Fruit fly (Drosophila melanogaster) whole organism, embryonic: Measurements from ENCODE around the gene CG2961.
A peak's percentile ranks its signal among the peaks of the same experiment; 100 is the strongest.

Experiments
- ATbp ChIP-seq: fragments of 200-800 bp; sonication (Bioruptor generic); optimal IDR thresholded peaks from 2 replicates; lab custom pipeline; 2017; ENCODE audit warnings: missing biosample characterization, mild to moderate bottlenecking, missing genetic modification characterization, missing genetic modification reagents
- Blimp-1 ChIP-seq: fragments of 200-800 bp; sonication (Bioruptor generic); optimal IDR thresholded peaks from 3 replicates; lab custom pipeline; 2018; ENCODE audit warnings: missing biosample characterization, missing genetic modification characterization, mild to moderate bottlenecking, moderate library complexity, missing genetic modification reagents
- CG12769 ChIP-seq: fragments of 200-800 bp; sonication (Bioruptor generic); optimal IDR thresholded peaks from 2 replicates; lab custom pipeline; 2019; ENCODE audit warnings: missing biosample characterization, mild to moderate bottlenecking, missing genetic modification characterization, moderate library complexity
- CG12942 ChIP-seq: fragments of 200-800 bp; sonication (Bioruptor generic); optimal IDR thresholded peaks from 3 replicates; lab custom pipeline; 2016; ENCODE audit warnings: missing biosample characterization, missing genetic modification characterization
- CG13624 ChIP-seq: fragments of 200-800 bp; sonication (Bioruptor generic); optimal IDR thresholded peaks from 2 replicates; lab custom pipeline; 2016; ENCODE audit warnings: missing biosample characterization, missing genetic modification characterization
- CG15269 ChIP-seq: fragments of 200-800 bp; sonication (Bioruptor generic); optimal IDR thresholded peaks from 2 replicates; lab custom pipeline; 2018; ENCODE audit warnings: missing biosample characterization, mild to moderate bottlenecking, missing genetic modification characterization, moderate library complexity
- CG15601 ChIP-seq: fragments of 200-800 bp; sonication (Bioruptor generic); optimal IDR thresholded peaks from 3 replicates; lab custom pipeline; 2019; ENCODE audit warnings: missing biosample characterization, mild to moderate bottlenecking, missing genetic modification characterization, moderate library complexity
- CG1603 ChIP-seq: fragments of 200-800 bp; sonication (Bioruptor generic); optimal IDR thresholded peaks from 2 replicates; lab custom pipeline; 2019; ENCODE audit warnings: missing biosample characterization, mild to moderate bottlenecking, missing genetic modification characterization, moderate library complexity
- CG30403 ChIP-seq: fragments of 200-800 bp; sonication (Bioruptor generic); optimal IDR thresholded peaks from 3 replicates; lab custom pipeline; 2016; ENCODE audit warnings: missing biosample characterization, missing genetic modification characterization
- CG3281 ChIP-seq: fragments of 200-800 bp; sonication (Bioruptor generic); optimal IDR thresholded peaks from 3 replicates; lab custom pipeline; 2017; ENCODE audit warnings: missing biosample characterization, mild to moderate bottlenecking, missing genetic modification characterization
- CG3407 ChIP-seq: fragments of 200-800 bp; sonication (Bioruptor generic); optimal IDR thresholded peaks from 2 replicates; lab custom pipeline; 2018; ENCODE audit warnings: missing biosample characterization, mild to moderate bottlenecking, missing genetic modification characterization
- CG4282 ChIP-seq: fragments of 200-800 bp; sonication (Bioruptor generic); optimal IDR thresholded peaks from 2 replicates; lab custom pipeline; 2016; ENCODE audit warnings: missing biosample characterization, missing genetic modification characterization
- CG5953 ChIP-seq: fragments of 200-800 bp; sonication (Bioruptor generic); IDR thresholded peaks from 2 replicates; pipeline ENCODE4 v1.3.6; 2022; ENCODE audit warnings: missing biosample characterization, missing genetic modification characterization
- CG8089 ChIP-seq: fragments of 200-800 bp; sonication (Bioruptor generic); optimal IDR thresholded peaks from 3 replicates; lab custom pipeline; 2016; ENCODE audit warnings: missing biosample characterization, missing genetic modification characterization
- CG8478 ChIP-seq: fragments of >200 bp; optimal IDR thresholded peaks from 2 replicates; lab custom pipeline; 2018
- CG9609 ChIP-seq: fragments of 200-800 bp; sonication (Bioruptor generic); optimal IDR thresholded peaks from 3 replicates; lab custom pipeline; 2016; ENCODE audit warnings: missing biosample characterization, missing genetic modification characterization
- CG9932 ChIP-seq: fragments of 200-800 bp; sonication (Bioruptor generic); IDR thresholded peaks from 2 replicates; pipeline ENCODE4 v1.3.6; 2022; ENCODE audit warnings: missing biosample characterization, missing genetic modification characterization
- Dip2 ChIP-seq: fragments of 200-800 bp; sonication (Bioruptor generic); IDR thresholded peaks from 2 replicates; pipeline ENCODE4 v1.3.6; 2022; ENCODE audit warnings: missing biosample characterization, missing genetic modification characterization
- HLH54F ChIP-seq: fragments of 200-800 bp; sonication (Bioruptor generic); optimal IDR thresholded peaks from 3 replicates; lab custom pipeline; 2016; ENCODE audit warnings: missing biosample characterization, missing genetic modification characterization
- Hmr ChIP-seq: fragments of 200-800 bp; sonication (Bioruptor generic); optimal IDR thresholded peaks from 3 replicates; lab custom pipeline; 2017; ENCODE audit warnings: mild to moderate bottlenecking, missing biosample characterization, missing genetic modification reagents, missing genetic modification characterization
- Jarid2 ChIP-seq: fragments of 200-800 bp; sonication (Bioruptor generic); optimal IDR thresholded peaks from 3 replicates; lab custom pipeline; 2017; ENCODE audit warnings: mild to moderate bottlenecking, missing biosample characterization, missing genetic modification reagents, missing genetic modification characterization
- Kr ChIP-seq: fragments of 200-800 bp; sonication (Bioruptor generic); optimal IDR thresholded peaks from 2 replicates; lab custom pipeline; 2017; ENCODE audit warnings: missing biosample characterization, mild to moderate bottlenecking, missing genetic modification characterization
- Lpt ChIP-seq: fragments of >200 bp; optimal IDR thresholded peaks from 2 replicates; lab custom pipeline; 2018; ENCODE audit warnings: missing biosample characterization, missing genetic modification characterization
- Ptx1 ChIP-seq: fragments of 200-800 bp; sonication (Bioruptor generic); IDR thresholded peaks from 2 replicates; pipeline ENCODE4 v1.3.6; 2022; ENCODE audit warnings: missing biosample characterization, missing genetic modification characterization
- Rx ChIP-seq: fragments of 200-800 bp; sonication (Bioruptor generic); IDR thresholded peaks from 2 replicates; pipeline ENCODE4 v1.3.6; 2022; ENCODE audit warnings: missing biosample characterization, missing genetic modification characterization
- Stat92E ChIP-seq, 3 experiments: fragments of >200 bp in 2 of 3; fragments of 200-800 bp in 1 of 3; sonication (Bioruptor generic) in 1 of 3; optimal IDR thresholded peaks; 2 replicates each; lab custom pipeline; 2017 to 2019; ENCODE audit warnings: missing biosample characterization in 3 of 3, missing genetic modification characterization in 3 of 3, mild to moderate bottlenecking in 1 of 3, moderate library complexity in 1 of 3
- al ChIP-seq: fragments of 200-800 bp; sonication (Bioruptor generic); IDR thresholded peaks from 2 replicates; pipeline ENCODE4 v1.3.6; 2022; ENCODE audit warnings: missing biosample characterization, missing genetic modification characterization
- aop ChIP-seq: fragments of 200-800 bp; sonication (Bioruptor generic); IDR thresholded peaks from 2 replicates; pipeline ENCODE4 v1.3.6; 2022; ENCODE audit warnings: missing biosample characterization, missing genetic modification characterization
- disco-r ChIP-seq: fragments of 200-800 bp; sonication (Bioruptor generic); optimal IDR thresholded peaks from 2 replicates; lab custom pipeline; 2016; ENCODE audit warnings: missing biosample characterization, missing genetic modification characterization
- en ChIP-seq: fragments of 200-800 bp; sonication (Bioruptor generic); optimal IDR thresholded peaks from 2 replicates; lab custom pipeline; 2016; ENCODE audit warnings: missing biosample characterization, missing genetic modification characterization
- ewg ChIP-seq: fragments of 200-800 bp; sonication (Bioruptor generic); optimal IDR thresholded peaks from 3 replicates; lab custom pipeline; 2017; ENCODE audit warnings: mild to moderate bottlenecking, missing biosample characterization, missing genetic modification reagents, missing genetic modification characterization
- gce ChIP-seq: fragments of 200-800 bp; sonication (Bioruptor generic); IDR thresholded peaks from 3 replicates; pipeline ENCODE4 v1.3.6; 2022; ENCODE audit warnings: missing biosample characterization, missing genetic modification characterization
- gem ChIP-seq: fragments of 200-800 bp; sonication (Bioruptor generic); optimal IDR thresholded peaks from 2 replicates; lab custom pipeline; 2019; ENCODE audit warnings: missing biosample characterization, mild to moderate bottlenecking, missing genetic modification characterization, moderate library complexity
- hbn ChIP-seq: fragments of 200-800 bp; sonication (Bioruptor generic); IDR thresholded peaks from 2 replicates; pipeline ENCODE4 v1.3.6; 2022; ENCODE audit warnings: missing biosample characterization, missing genetic modification characterization; ENCODE audit not compliant: partially characterized antibody
- hth ChIP-seq: fragments of >200 bp; optimal IDR thresholded peaks from 2 replicates; lab custom pipeline; 2017; ENCODE audit warnings: inconsistent platforms
- kah ChIP-seq: fragments of 200-800 bp; sonication (Bioruptor generic); optimal IDR thresholded peaks from 2 replicates; lab custom pipeline; 2018; ENCODE audit warnings: missing biosample characterization, mild to moderate bottlenecking, missing genetic modification characterization
- kni ChIP-seq: fragments of 200-800 bp; sonication (Bioruptor generic); optimal IDR thresholded peaks from 3 replicates; lab custom pipeline; 2017; ENCODE audit warnings: mild to moderate bottlenecking, missing biosample characterization, missing genetic modification reagents, missing genetic modification characterization
- lab ChIP-seq: fragments of 200-800 bp; sonication (Bioruptor generic); optimal IDR thresholded peaks from 3 replicates; lab custom pipeline; 2017; ENCODE audit warnings: missing biosample characterization, missing genetic modification characterization, mild to moderate bottlenecking, moderate library complexity, missing genetic modification reagents
- nmo ChIP-seq: fragments of 200-800 bp; sonication (Bioruptor generic); optimal IDR thresholded peaks from 2 replicates; lab custom pipeline; 2018; ENCODE audit warnings: missing biosample characterization, mild to moderate bottlenecking, missing genetic modification characterization, moderate library complexity
- prd ChIP-seq, 3 experiments: fragments of >200 bp in 2 of 3; fragments of 200-800 bp in 1 of 3; sonication (Bioruptor generic) in 1 of 3; optimal IDR thresholded peaks in 2 of 3; IDR thresholded peaks in 1 of 3; 2 replicates in 2 of 3; 3 replicates in 1 of 3; pipeline versions ENCODE4 v1.3.6 to Lab custom; 2017 to 2022; ENCODE audit warnings: missing biosample characterization in 1 of 3, missing genetic modification characterization in 1 of 3
- psq ChIP-seq: fragments of 200-800 bp; sonication (Bioruptor generic); optimal IDR thresholded peaks from 2 replicates; lab custom pipeline; 2017; ENCODE audit warnings: missing biosample characterization, missing genetic modification characterization
- pum ChIP-seq: fragments of 200-800 bp; sonication (Bioruptor generic); optimal IDR thresholded peaks from 2 replicates; lab custom pipeline; 2016; ENCODE audit warnings: missing biosample characterization, missing genetic modification characterization
- run ChIP-seq: fragments of 200-800 bp; sonication (Bioruptor generic); optimal IDR thresholded peaks from 3 replicates; lab custom pipeline; 2018; ENCODE audit warnings: missing biosample characterization, mild to moderate bottlenecking, missing genetic modification characterization
- scrt ChIP-seq: fragments of 200-800 bp; sonication (Bioruptor generic); optimal IDR thresholded peaks from 2 replicates; lab custom pipeline; 2018; ENCODE audit warnings: missing biosample characterization, mild to moderate bottlenecking, missing genetic modification characterization, moderate library complexity
- sna ChIP-seq: fragments of 200-800 bp; sonication (Bioruptor generic); IDR thresholded peaks from 2 replicates; pipeline ENCODE4 v1.3.6; 2022; ENCODE audit warnings: missing biosample characterization, missing genetic modification characterization; ENCODE audit not compliant: partially characterized antibody
- so ChIP-seq: fragments of 200-800 bp; sonication (Bioruptor generic); IDR thresholded peaks from 3 replicates; pipeline ENCODE4 v1.3.6; 2022; ENCODE audit warnings: missing biosample characterization, missing genetic modification characterization
- ssp ChIP-seq: fragments of 200-800 bp; sonication (Bioruptor generic); IDR thresholded peaks from 2 replicates; pipeline ENCODE4 v1.3.6; 2022; ENCODE audit warnings: missing biosample characterization, missing genetic modification characterization
- stc ChIP-seq: fragments of 200-800 bp; sonication (Bioruptor generic); IDR thresholded peaks from 2 replicates; pipeline ENCODE4 v1.3.6; 2022; ENCODE audit warnings: missing biosample characterization, missing genetic modification characterization
- ttk ChIP-seq: fragments of 200-800 bp; sonication (Bioruptor generic); IDR thresholded peaks from 2 replicates; pipeline ENCODE4 v2.1.2; 2022; ENCODE audit warnings: missing biosample characterization, missing genetic modification characterization
- unc-4 ChIP-seq: fragments of 200-800 bp; sonication (Bioruptor generic); IDR thresholded peaks from 2 replicates; pipeline ENCODE4 v1.3.6; 2022; ENCODE audit warnings: missing biosample characterization, missing genetic modification characterization; ENCODE audit not compliant: partially characterized antibody
- usp ChIP-seq: fragments of >200 bp; optimal IDR thresholded peaks from 2 replicates; lab custom pipeline; 2017; ENCODE audit warnings: missing biosample characterization, missing genetic modification characterization

Gene CG2961

DNA sequence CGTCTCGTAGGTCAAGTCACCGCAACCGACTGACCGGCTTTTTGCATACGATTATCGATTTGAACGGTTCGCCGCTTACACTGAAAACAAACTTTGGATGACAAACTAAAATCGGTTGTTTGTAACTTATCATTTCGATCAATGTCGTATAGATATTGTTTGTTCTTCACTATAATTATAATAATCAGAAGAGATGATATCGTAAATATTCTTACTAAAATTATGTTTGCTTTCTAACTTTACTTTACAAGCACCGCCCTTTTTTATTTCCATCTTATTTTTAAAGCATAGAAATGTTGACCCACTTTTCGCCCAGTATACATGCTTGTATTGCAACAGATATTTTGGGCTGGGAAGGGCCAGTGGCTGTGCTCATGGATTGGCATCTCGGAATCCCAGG is at the start of gene CG2961 (continued):
- TF ChIP-seq Jarid2 (GFP tag; lab: Kevin White, UChicago) (no peak), al (GFP tag; lab: Robert Waterston, UW) (no peak), ewg (GFP tag; lab: Kevin White, UChicago) (no peak), CG9609 (no peak), CG3407 (GFP tag; lab: Kevin White, UChicago) (no peak), ATbp (GFP tag; lab: Kevin White, UChicago) (no peak), CG1603 (tag; lab: Kevin White, UChicago) (peak; percentile 21), CG8478 (lab: Kevin White, UChicago) (no peak), Kr (no peak), hbn (GFP tag; lab: Robert Waterston, UW) (no peak), lab (GFP tag; lab: Kevin White, UChicago) (no peak), Lpt (GFP tag; lab: Kevin White, UChicago) (no peak), hth (lab: Kevin White, UChicago) (no peak), CG5953 (GFP tag; lab: Robert Waterston, UW) (no peak), CG12942 (GFP tag; lab: Kevin White, UChicago) (no peak), scrt (GFP tag; lab: Kevin White, UChicago) (no peak), ttk (GFP tag; lab: Robert Waterston, UW) (peak; percentile 54; the same call in 1 of the 2 replicates), ssp (GFP tag; lab: Robert Waterston, UW) (0 out of 2 replicates have a peak, but pooled peaks have one; percentile 11), sna (GFP tag; lab: Robert Waterston, UW) (no peak), pum (GFP tag; lab: Kevin White, UChicago) (no peak), usp (GFP tag; lab: Kevin White, UChicago) (no peak), gem (tag; lab: Kevin White, UChicago) (peak; percentile 59), CG13624 (GFP tag; lab: Kevin White, UChicago) (no peak), CG12769 (no peak), Blimp-1 (peak; percentile 28), so (GFP tag; lab: Robert Waterston, UW) (no peak), HLH54F (GFP tag; lab: Kevin White, UChicago) (no peak), CG15269 (tag; lab: Kevin White, UChicago) (peak; percentile 58), Hmr (no peak), kah (no peak), Stat92E (GFP tag; optimal IDR thresholded peaks at IDR 0.05; lab: Kevin White, UChicago) (no peak), gce (GFP tag; lab: Robert Waterston, UW) (no peak), CG4282 (GFP tag; lab: Kevin White, UChicago) (no peak), stc (GFP tag; lab: Robert Waterston, UW) (peak; percentile 52), CG9932 (GFP tag; lab: Robert Waterston, UW) (no peak), nmo (GFP tag; lab: Kevin White, UChicago) (peak; percentile 43), prd (optimal IDR thresholded peaks at IDR 0.05; lab: Kevin White, UChicago) (no peak), prd (GFP tag; IDR thresholded peaks at IDR 0.05; lab: Robert Waterston, UW) (peak; percentile 29; the same call in 1 of the 3 replicates), en (no peak), aop (GFP tag; lab: Robert Waterston, UW) (no peak), Dip2 (GFP tag; lab: Robert Waterston, UW) (no peak), CG30403 (GFP tag; lab: Kevin White, UChicago) (no peak), Ptx1 (GFP tag; lab: Robert Waterston, UW) (peak; percentile 56), disco-r (GFP tag; lab: Kevin White, UChicago) (no peak), psq (GFP tag; lab: Kevin White, UChicago) (no peak), run (tag; lab: Kevin White, UChicago) (no peak), CG8089 (GFP tag; lab: Kevin White, UChicago) (no peak), unc-4 (GFP tag; lab: Robert Waterston, UW) (no peak), kni (GFP tag; lab: Kevin White, UChicago) (no peak), CG15601 (tag; lab: Kevin White, UChicago) (no peak), Rx (GFP tag; lab: Robert Waterston, UW) (no peak), CG3281 (no peak)
